Fruit fly (Drosophila melanogaster) whole organism, embryonic: Measurements from ENCODE around the gene MCU.

ENCODE experiments used
- CG14441 ChIP-seq: fragments of 200-800 bp; sonication (Bioruptor generic); IDR thresholded peaks from 2 replicates; pipeline ENCODE4 v1.3.6; 2022; ENCODE audit warnings: missing biosample characterization, missing genetic modification characterization
- CG17912 ChIP-seq: fragments of 200-800 bp; sonication (Bioruptor generic); optimal IDR thresholded peaks from 2 replicates; lab custom pipeline; 2018; ENCODE audit warnings: missing biosample characterization, mild to moderate bottlenecking, missing genetic modification characterization
- grn ChIP-seq: fragments of 200-800 bp; sonication (Bioruptor generic); optimal IDR thresholded peaks from 3 replicates; lab custom pipeline; 2017; ENCODE audit warnings: missing biosample characterization, missing genetic modification characterization
- phol ChIP-seq: fragments of 200-800 bp; sonication (Bioruptor generic); optimal IDR thresholded peaks from 3 replicates; lab custom pipeline; 2018; ENCODE audit warnings: missing biosample characterization, mild to moderate bottlenecking, missing genetic modification characterization, moderate library complexity

- TF ChIP-seq CG17912 (GFP tag; lab: Kevin White, UChicago) (no peak), grn (GFP tag; lab: Kevin White, UChicago) (peak; percentile 3), CG14441 (GFP tag; lab: Robert Waterston, UW) (no peak), phol (tag; lab: Kevin White, UChicago) (no peak)
Observed at dm6 chr3L:6552420-6552819, 1.9 kb downstream of the MCU start.
